Fruit fly (Drosophila melanogaster) whole organism, embryonic: Measurements from ENCODE around the gene CG1785.
A peak's percentile ranks its signal among the peaks of the same experiment; 100 is the strongest.

Experiments
- Atf-2 ChIP-seq: fragments of 200-800 bp; sonication (Bioruptor generic); optimal IDR thresholded peaks from 2 replicates; lab custom pipeline; 2016; ENCODE audit warnings: missing biosample characterization, missing genetic modification characterization
- Bdp1 ChIP-seq: fragments of 200-800 bp; sonication (Bioruptor generic); optimal IDR thresholded peaks from 3 replicates; lab custom pipeline; 2016; ENCODE audit warnings: missing biosample characterization, missing genetic modification characterization
- CG10267 ChIP-seq: fragments of 200-800 bp; sonication (Bioruptor generic); optimal IDR thresholded peaks from 2 replicates; lab custom pipeline; 2018; ENCODE audit warnings: missing biosample characterization, mild to moderate bottlenecking, missing genetic modification characterization, moderate library complexity
- CG10565 ChIP-seq: fragments of 200-800 bp; sonication (Bioruptor generic); optimal IDR thresholded peaks from 3 replicates; lab custom pipeline; 2016; ENCODE audit warnings: missing biosample characterization, mild to moderate bottlenecking, missing genetic modification characterization
- CG10654 ChIP-seq: fragments of 200-800 bp; sonication (Bioruptor generic); optimal IDR thresholded peaks from 2 replicates; lab custom pipeline; 2016; ENCODE audit warnings: missing biosample characterization, missing genetic modification characterization
- CG11723 ChIP-seq: fragments of 200-800 bp; sonication (Bioruptor generic); optimal IDR thresholded peaks from 2 replicates; lab custom pipeline; 2017; ENCODE audit warnings: missing biosample characterization, mild to moderate bottlenecking, missing genetic modification characterization
- CG12071 ChIP-seq: fragments of 200-800 bp; sonication (Bioruptor generic); optimal IDR thresholded peaks from 3 replicates; lab custom pipeline; 2018; ENCODE audit warnings: missing biosample characterization, mild to moderate bottlenecking, missing genetic modification characterization
- CG12236 ChIP-seq: fragments of 200-800 bp; sonication (Bioruptor generic); optimal IDR thresholded peaks from 2 replicates; lab custom pipeline; 2016; ENCODE audit warnings: missing biosample characterization, missing genetic modification characterization
- CG12744 ChIP-seq: fragments of 200-800 bp; sonication (Bioruptor generic); optimal IDR thresholded peaks from 2 replicates; lab custom pipeline; 2016; ENCODE audit warnings: missing biosample characterization, missing genetic modification characterization
- CG13296 ChIP-seq: fragments of 200-800 bp; sonication (Bioruptor generic); optimal IDR thresholded peaks from 3 replicates; lab custom pipeline; 2018; ENCODE audit warnings: missing biosample characterization, mild to moderate bottlenecking, missing genetic modification characterization
- CG14667 ChIP-seq: fragments of 200-800 bp; sonication (Bioruptor generic); IDR thresholded peaks from 2 replicates; pipeline ENCODE4 v1.3.6; 2022; ENCODE audit warnings: missing biosample characterization, missing genetic modification characterization
- CG14860 ChIP-seq: fragments of 200-800 bp; sonication (Bioruptor generic); IDR thresholded peaks from 3 replicates; pipeline ENCODE4 v1.3.6; 2022; ENCODE audit warnings: missing biosample characterization, missing genetic modification characterization; ENCODE audit not compliant: partially characterized antibody
- CG15269 ChIP-seq: fragments of 200-800 bp; sonication (Bioruptor generic); optimal IDR thresholded peaks from 2 replicates; lab custom pipeline; 2018; ENCODE audit warnings: missing biosample characterization, mild to moderate bottlenecking, missing genetic modification characterization, moderate library complexity
- CG16813 ChIP-seq: fragments of 200-800 bp; sonication (Bioruptor generic); IDR thresholded peaks from 3 replicates; pipeline ENCODE4 v1.3.6; 2022; ENCODE audit warnings: missing biosample characterization, missing genetic modification characterization; ENCODE audit not compliant: partially characterized antibody
- CG2116 ChIP-seq: fragments of 200-800 bp; sonication (Bioruptor generic); optimal IDR thresholded peaks from 3 replicates; lab custom pipeline; 2018; ENCODE audit warnings: missing biosample characterization, mild to moderate bottlenecking, missing genetic modification characterization
- CG2712 ChIP-seq: fragments of 200-800 bp; optimal IDR thresholded peaks from 3 replicates; lab custom pipeline; 2019; ENCODE audit warnings: missing biosample characterization, mild to moderate bottlenecking, missing genetic modification characterization, moderate library complexity
- CG2889 ChIP-seq: fragments of 200-800 bp; sonication (Bioruptor generic); IDR thresholded peaks from 3 replicates; pipeline ENCODE4 v1.3.6; 2022; ENCODE audit warnings: missing biosample characterization, missing genetic modification characterization
- CG3065 ChIP-seq: fragments of 200-800 bp; sonication (Bioruptor generic); optimal IDR thresholded peaks from 2 replicates; lab custom pipeline; 2016; ENCODE audit warnings: missing biosample characterization, missing genetic modification characterization
- CG33213 ChIP-seq: fragments of 200-800 bp; sonication (Bioruptor generic); optimal IDR thresholded peaks from 3 replicates; lab custom pipeline; 2016; ENCODE audit warnings: missing biosample characterization, missing genetic modification characterization
- CG3838 ChIP-seq: fragments of 200-800 bp; sonication (Bioruptor generic); optimal IDR thresholded peaks from 3 replicates; lab custom pipeline; 2016; ENCODE audit warnings: missing biosample characterization, missing genetic modification characterization
- CG4424 ChIP-seq: fragments of 200-800 bp; sonication (Bioruptor generic); optimal IDR thresholded peaks from 3 replicates; lab custom pipeline; 2016; ENCODE audit warnings: missing biosample characterization, missing genetic modification characterization
- CG7987 ChIP-seq: fragments of 200-800 bp; sonication (Bioruptor generic); optimal IDR thresholded peaks from 2 replicates; lab custom pipeline; 2018; ENCODE audit warnings: missing biosample characterization, mild to moderate bottlenecking, missing genetic modification characterization, moderate library complexity
- CG8765 ChIP-seq: fragments of 200-800 bp; sonication (Bioruptor generic); IDR thresholded peaks from 2 replicates; pipeline ENCODE4 v1.3.6; 2022; ENCODE audit warnings: missing biosample characterization, missing genetic modification characterization
- CG9215 ChIP-seq: fragments of 200-800 bp; sonication (Bioruptor generic); IDR thresholded peaks from 2 replicates; pipeline ENCODE4 v1.3.6; 2022; ENCODE audit warnings: missing biosample characterization, missing genetic modification characterization
- CG9797 ChIP-seq: fragments of 200-800 bp; sonication (Bioruptor generic); optimal IDR thresholded peaks from 3 replicates; lab custom pipeline; 2018; ENCODE audit warnings: missing biosample characterization, mild to moderate bottlenecking, missing genetic modification characterization
- Doc3 ChIP-seq: fragments of 200-800 bp; sonication (Bioruptor generic); IDR thresholded peaks from 3 replicates; pipeline ENCODE4 v1.3.6; 2022; ENCODE audit warnings: missing biosample characterization, missing genetic modification characterization; ENCODE audit not compliant: partially characterized antibody
- Hr51 ChIP-seq, 2 experiments: fragments of 200-800 bp; sonication (Bioruptor generic); optimal IDR thresholded peaks; 2 replicates in 1 of 2; 3 replicates in 1 of 2; lab custom pipeline; 2016 to 2018; ENCODE audit warnings: missing biosample characterization in 2 of 2, missing genetic modification characterization in 2 of 2, mild to moderate bottlenecking in 1 of 2, moderate library complexity in 1 of 2
- Kr ChIP-seq: fragments of 200-800 bp; sonication (Bioruptor generic); optimal IDR thresholded peaks from 2 replicates; lab custom pipeline; 2017; ENCODE audit warnings: missing biosample characterization, mild to moderate bottlenecking, missing genetic modification characterization
- Lhr ChIP-seq: fragments of 200-800 bp; sonication (Bioruptor generic); optimal IDR thresholded peaks from 3 replicates; lab custom pipeline; 2017; ENCODE audit warnings: mild to moderate bottlenecking, missing biosample characterization, missing genetic modification reagents, missing genetic modification characterization
- Nf-YB ChIP-seq: fragments of 200-800 bp; sonication (Bioruptor generic); optimal IDR thresholded peaks from 3 replicates; lab custom pipeline; 2019; ENCODE audit warnings: missing biosample characterization, mild to moderate bottlenecking, missing genetic modification characterization, moderate library complexity
- PHDP ChIP-seq: fragments of 200-800 bp; sonication (Bioruptor generic); optimal IDR thresholded peaks from 3 replicates; lab custom pipeline; 2018; ENCODE audit warnings: missing biosample characterization, mild to moderate bottlenecking, missing genetic modification characterization, moderate library complexity
- Ssrp ChIP-seq: fragments of 200-800 bp; sonication (Bioruptor generic); optimal IDR thresholded peaks from 2 replicates; lab custom pipeline; 2018; ENCODE audit warnings: missing biosample characterization, mild to moderate bottlenecking, missing genetic modification characterization, moderate library complexity
- Usf ChIP-seq: fragments of 200-800 bp; sonication (Bioruptor generic); optimal IDR thresholded peaks from 2 replicates; lab custom pipeline; 2017; ENCODE audit warnings: missing genotype, missing biosample characterization, missing genetic modification characterization
- ac ChIP-seq: fragments of 200-800 bp; sonication (Bioruptor generic); optimal IDR thresholded peaks from 3 replicates; lab custom pipeline; 2017; ENCODE audit warnings: missing biosample characterization, mild to moderate bottlenecking, missing genetic modification characterization
- bbx ChIP-seq: fragments of 200-800 bp; sonication (Bioruptor generic); IDR thresholded peaks from 2 replicates; pipeline ENCODE4 v1.3.6; 2022; ENCODE audit warnings: missing biosample characterization, missing genetic modification characterization; ENCODE audit not compliant: partially characterized antibody
- chif ChIP-seq, 2 experiments: fragments of 200-800 bp; sonication (Bioruptor generic); optimal IDR thresholded peaks; 3 replicates each; lab custom pipeline; 2016; ENCODE audit warnings: missing biosample characterization in 2 of 2, missing genetic modification characterization in 2 of 2
- chinmo ChIP-seq: fragments of 200-800 bp; sonication (Bioruptor generic); IDR thresholded peaks from 4 replicates; pipeline ENCODE4 v1.3.6; 2022; ENCODE audit warnings: missing biosample characterization, missing genetic modification characterization; ENCODE audit not compliant: partially characterized antibody
- cwo ChIP-seq: fragments of 200-800 bp; sonication (Bioruptor generic); optimal IDR thresholded peaks from 3 replicates; lab custom pipeline; 2017; ENCODE audit warnings: missing biosample characterization, missing genetic modification characterization, mild to moderate bottlenecking, moderate library complexity, missing genetic modification reagents
- dan ChIP-seq: fragments of 200-800 bp; sonication (Bioruptor generic); IDR thresholded peaks from 2 replicates; pipeline ENCODE4 v1.3.6; 2022; ENCODE audit warnings: missing biosample characterization, missing genetic modification characterization
- dmrt99B ChIP-seq: fragments of 200-800 bp; sonication (Bioruptor generic); optimal IDR thresholded peaks from 2 replicates; lab custom pipeline; 2018; ENCODE audit warnings: missing biosample characterization, mild to moderate bottlenecking, missing genetic modification characterization, moderate library complexity
- insv ChIP-seq, 2 experiments: fragments of 200-800 bp; sonication (Bioruptor generic); optimal IDR thresholded peaks; 3 replicates each; lab custom pipeline; 2016 to 2018; ENCODE audit warnings: missing biosample characterization in 2 of 2, missing genetic modification characterization in 2 of 2
- lab ChIP-seq: fragments of 200-800 bp; sonication (Bioruptor generic); optimal IDR thresholded peaks from 3 replicates; lab custom pipeline; 2017; ENCODE audit warnings: missing biosample characterization, missing genetic modification characterization, mild to moderate bottlenecking, moderate library complexity, missing genetic modification reagents
- lola ChIP-seq, 3 experiments: fragments of >200 bp in 2 of 3; fragments of 200-800 bp in 1 of 3; sonication (Bioruptor generic) in 1 of 3; optimal IDR thresholded peaks; 2 replicates each; lab custom pipeline; 2017 to 2019; ENCODE audit warnings: missing biosample characterization in 3 of 3, missing genetic modification characterization in 3 of 3, mild to moderate bottlenecking in 1 of 3, moderate library complexity in 1 of 3
- mirr ChIP-seq: fragments of 200-800 bp; sonication (Bioruptor generic); optimal IDR thresholded peaks from 3 replicates; lab custom pipeline; 2018; ENCODE audit warnings: missing biosample characterization, mild to moderate bottlenecking, missing genetic modification characterization
- p53 ChIP-seq: fragments of 200-800 bp; sonication (Bioruptor generic); optimal IDR thresholded peaks from 2 replicates; lab custom pipeline; 2016; ENCODE audit warnings: missing biosample characterization, missing genetic modification characterization
- scrt ChIP-seq: fragments of 200-800 bp; sonication (Bioruptor generic); optimal IDR thresholded peaks from 2 replicates; lab custom pipeline; 2018; ENCODE audit warnings: missing biosample characterization, mild to moderate bottlenecking, missing genetic modification characterization, moderate library complexity
- sens ChIP-seq: fragments of 200-800 bp; sonication (Bioruptor generic); peaks from one replicate; lab custom pipeline; 2016; ENCODE audit warnings: missing biosample characterization, missing genetic modification characterization
- trh ChIP-seq: fragments of 200-800 bp; sonication (Bioruptor generic); optimal IDR thresholded peaks from 2 replicates; lab custom pipeline; 2016; ENCODE audit warnings: missing biosample characterization, missing genetic modification characterization
- unpg ChIP-seq: fragments of 200-800 bp; sonication (Bioruptor generic); optimal IDR thresholded peaks from 3 replicates; lab custom pipeline; 2018; ENCODE audit warnings: missing biosample characterization, mild to moderate bottlenecking, missing genetic modification characterization, moderate library complexity
- zfh2 ChIP-seq: fragments of 200-800 bp; sonication (Bioruptor generic); optimal IDR thresholded peaks from 2 replicates; lab custom pipeline; 2016; ENCODE audit warnings: missing biosample characterization, missing genetic modification characterization

The CG1785 gene

dm6 chrX:8755352-8755751 is 40.6 kb downstream of the CG1785 start (continued):
- TF ChIP-seq CG14860 (GFP tag; lab: Robert Waterston, UW), result no peak
- TF ChIP-seq dan (GFP tag; lab: Robert Waterston, UW), result peak; percentile 48; the same call in 1 of the 2 replicates
- TF ChIP-seq Kr, result no peak
- no peak for TF ChIP-seq chinmo
- TF ChIP-seq p53 (GFP tag; lab: Kevin White, UChicago), result no peak
- TF ChIP-seq CG33213 (GFP tag; lab: Kevin White, UChicago), result no peak
- no peak for TF ChIP-seq CG3838 (GFP tag; lab: Kevin White, UChicago)
- TF ChIP-seq ac, result peak; percentile 8
- no peak for TF ChIP-seq CG10267 (tag; lab: Kevin White, UChicago)
- no peak for TF ChIP-seq CG12744 (GFP tag; lab: Kevin White, UChicago)
- TF ChIP-seq CG12071 (GFP tag; lab: Kevin White, UChicago), result no peak
- peak; percentile 19 for TF ChIP-seq Ssrp
- no peak for TF ChIP-seq dmrt99B (tag; lab: Kevin White, UChicago)
- TF ChIP-seq CG2889 (GFP tag; lab: Robert Waterston, UW), result no peak
- no peak for TF ChIP-seq CG16813 (GFP tag; lab: Robert Waterston, UW)
- peak in 1 of 3 experiments; percentile 43 for TF ChIP-seq lola (GFP tag; optimal IDR thresholded peaks at IDR 0.05; lab: Kevin White, UChicago)
- no peak for TF ChIP-seq CG9215 (GFP tag; lab: Robert Waterston, UW)
- peak; percentile 18 to 57 for TF ChIP-seq chif (GFP tag; optimal IDR thresholded peaks at IDR 0.05; lab: Kevin White, UChicago)
- TF ChIP-seq lab (GFP tag; lab: Kevin White, UChicago), result no peak
- peak; percentile 89 for TF ChIP-seq sens (GFP tag; lab: Kevin White, UChicago)
- peak; percentile 39 for TF ChIP-seq CG2712 (tag; lab: Kevin White, UChicago)
- peak; percentile 29 for TF ChIP-seq CG4424
- TF ChIP-seq cwo (GFP tag; lab: Kevin White, UChicago), result no peak
- TF ChIP-seq Bdp1 (GFP tag; lab: Kevin White, UChicago), result no peak
- TF ChIP-seq CG8765, result peak; percentile 43; the same call in 1 of the 2 replicates
- 0 out of 2 replicates have a peak, but pooled peaks have one; percentile 31 for TF ChIP-seq CG14667
- no peak for TF ChIP-seq CG11723
- TF ChIP-seq CG3065 (GFP tag; lab: Kevin White, UChicago), result no peak
- TF ChIP-seq unpg (GFP tag; lab: Kevin White, UChicago), result peak; percentile 20
- TF ChIP-seq CG15269, result no peak
- no peak for TF ChIP-seq Nf-YB (GFP tag; lab: Kevin White, UChicago)
- no peak for TF ChIP-seq mirr (GFP tag; lab: Kevin White, UChicago)
- no peak for TF ChIP-seq PHDP
- no peak for TF ChIP-seq Usf (GFP tag; lab: Kevin White, UChicago)
- no peak for TF ChIP-seq CG12236 (GFP tag; lab: Kevin White, UChicago)
- no peak for TF ChIP-seq CG2116 (GFP tag; lab: Kevin White, UChicago)
- TF ChIP-seq CG7987 (GFP tag; lab: Kevin White, UChicago), result no peak
- TF ChIP-seq insv (GFP tag; optimal IDR thresholded peaks at IDR 0.05; lab: Kevin White, UChicago), result no peak
- no peak for TF ChIP-seq CG13296 (GFP tag; lab: Kevin White, UChicago)
- TF ChIP-seq trh (GFP tag; lab: Kevin White, UChicago), result no peak
- no peak for TF ChIP-seq CG10565 (GFP tag; lab: Kevin White, UChicago)
- TF ChIP-seq zfh2 (GFP tag; lab: Kevin White, UChicago), result no peak
- TF ChIP-seq Atf-2 (GFP tag; lab: Kevin White, UChicago), result no peak
- TF ChIP-seq bbx, result no peak
- TF ChIP-seq scrt, result no peak
- TF ChIP-seq CG10654, result no peak
- no peak for TF ChIP-seq Lhr (GFP tag; lab: Kevin White, UChicago)
- no peak for TF ChIP-seq Hr51 (GFP tag; optimal IDR thresholded peaks at IDR 0.05; lab: Kevin White, UChicago)
- no peak for TF ChIP-seq CG9797 (GFP tag; lab: Kevin White, UChicago)
- TF ChIP-seq Doc3 (GFP tag; lab: Robert Waterston, UW), result no peak
